Worm (Caenorhabditis elegans) whole organism, young adult: ENCODE measurements around the gene mab-10.

ENCODE experiments used
- B0035.1 ChIP-seq: sonication (generic microtip); optimal IDR thresholded peaks from 2 replicates; lab custom pipeline; 2016; ENCODE audit warnings: missing genetic modification characterization, mild to moderate bottlenecking, missing compliant biosample characterization, missing genotype, missing genetic modification reagents
- F22D6.2 ChIP-seq: sonication (generic microtip); optimal IDR thresholded peaks from 2 replicates; lab custom pipeline; 2016; ENCODE audit warnings: mild to moderate bottlenecking, missing genetic modification characterization, missing compliant biosample characterization
- F33H1.4 ChIP-seq: fragments of 200-800 bp; sonication (Bioruptor generic); IDR thresholded peaks from 2 replicates; pipeline ENCODE4 v1.3.6; 2022; ENCODE audit warnings: missing genetic modification reagents, missing genetic modification characterization, missing compliant biosample characterization
- K12H6.12 ChIP-seq: fragments of 200-800 bp; sonication (Bioruptor generic); optimal IDR thresholded peaks from 2 replicates; lab custom pipeline; 2018; ENCODE audit warnings: mild to moderate bottlenecking, missing genetic modification characterization, missing compliant biosample characterization
- Y67H2A.10 ChIP-seq: fragments of 200-800 bp; sonication (Bioruptor generic); conservative IDR thresholded peaks from 2 replicates; pipeline ENCODE4 v1.3.6; 2022; ENCODE audit warnings: missing genetic modification reagents, missing genetic modification characterization, missing compliant biosample characterization
- Y79H2A.3 ChIP-seq: fragments of 200-800 bp; sonication (Bioruptor generic); conservative IDR thresholded peaks from 2 replicates; pipeline ENCODE4 v1.3.6; 2022; ENCODE audit warnings: missing genetic modification reagents, missing genetic modification characterization, missing compliant biosample characterization
- Y95B8A.8 ChIP-seq: fragments of 200-800 bp; sonication (Bioruptor generic); IDR thresholded peaks from 2 replicates; pipeline ENCODE4 v1.3.6; 2022; ENCODE audit warnings: missing genetic modification reagents, missing genetic modification characterization, missing compliant biosample characterization
- ama-1 ChIP-seq, 3 experiments: fragments of 150-350 bp in 1 of 3; sonication (generic microtip) in 2 of 3; optimal IDR thresholded peaks; 2 replicates each; lab custom pipeline; 2014 to 2018; ENCODE audit warnings: missing biosample characterization in 2 of 3, missing genetic modification characterization in 2 of 3, missing genetic modification reagents in 2 of 3
- athp-1 ChIP-seq: sonication (generic microtip); optimal IDR thresholded peaks from 2 replicates; lab custom pipeline; 2017; ENCODE audit warnings: mild to moderate bottlenecking, missing genetic modification characterization, missing compliant biosample characterization
- attf-6 ChIP-seq: fragments of 200-800 bp; sonication (Bioruptor generic); IDR thresholded peaks from 2 replicates; pipeline ENCODE4 v1.3.6; 2022; ENCODE audit warnings: missing genetic modification reagents, missing genetic modification characterization, missing compliant biosample characterization
- bed-1 ChIP-seq: fragments of 200-800 bp; sonication (Bioruptor generic); IDR thresholded peaks from 2 replicates; pipeline ENCODE4 v1.3.6; 2022; ENCODE audit warnings: missing genetic modification reagents, missing genetic modification characterization, missing compliant biosample characterization
- bed-2 ChIP-seq: fragments of 200-800 bp; sonication (Bioruptor generic); IDR thresholded peaks from 2 replicates; pipeline ENCODE4 v1.3.6; 2022; ENCODE audit warnings: missing genetic modification reagents, missing genetic modification characterization, missing compliant biosample characterization
- ccch-3 ChIP-seq: fragments of 200-800 bp; sonication (Bioruptor generic); optimal IDR thresholded peaks from 2 replicates; lab custom pipeline; 2018; ENCODE audit warnings: mild to moderate bottlenecking, missing genetic modification characterization, missing compliant biosample characterization
- cebp-1 ChIP-seq, 2 experiments: fragments of 200-800 bp in 1 of 2; sonication (Bioruptor generic) in 1 of 2; sonication (generic microtip) in 1 of 2; IDR thresholded peaks in 1 of 2; optimal IDR thresholded peaks in 1 of 2; 2 replicates each; pipeline versions ENCODE4 v1.3.6 to Lab custom; 2017 to 2022; ENCODE audit warnings: missing compliant biosample characterization in 2 of 2, missing genetic modification characterization in 2 of 2, mild to moderate bottlenecking in 1 of 2, missing genetic modification reagents in 1 of 2, moderate library complexity in 1 of 2
- cebp-2 ChIP-seq: fragments of 200-800 bp; sonication (Bioruptor generic); IDR thresholded peaks from 2 replicates; pipeline ENCODE4 v1.3.6; 2022; ENCODE audit warnings: missing genetic modification characterization, missing compliant biosample characterization
- ceh-27 ChIP-seq: fragments of 200-800 bp; sonication (Bioruptor generic); optimal IDR thresholded peaks from 2 replicates; lab custom pipeline; 2018; ENCODE audit warnings: mild to moderate bottlenecking, missing genetic modification characterization, moderate library complexity, missing compliant biosample characterization
- ceh-40 ChIP-seq: fragments of 200-800 bp; sonication (Bioruptor generic); IDR thresholded peaks from 2 replicates; pipeline ENCODE4 v1.3.6; 2022; ENCODE audit warnings: missing genetic modification characterization, missing compliant biosample characterization
- ceh-58 ChIP-seq: fragments of 200-800 bp; sonication (Bioruptor generic); IDR thresholded peaks from 2 replicates; pipeline ENCODE4 v1.3.6; 2022; ENCODE audit warnings: missing genetic modification characterization, missing compliant biosample characterization
- dox-1 ChIP-seq: fragments of 200-800 bp; sonication (Bioruptor generic); IDR thresholded peaks from 2 replicates; pipeline ENCODE4 v1.3.6; 2022; ENCODE audit warnings: missing genetic modification reagents, missing genetic modification characterization, missing compliant biosample characterization
- efl-1 ChIP-seq: fragments of 150-350 bp; optimal IDR thresholded peaks from 2 replicates; lab custom pipeline; 2014; ENCODE audit warnings: missing biosample characterization, missing genetic modification reagents, missing genetic modification characterization
- egl-44 ChIP-seq: fragments of 200-800 bp; sonication (Bioruptor generic); IDR thresholded peaks from 2 replicates; pipeline ENCODE4 v1.3.6; 2022; ENCODE audit warnings: missing genetic modification reagents, missing genetic modification characterization, missing compliant biosample characterization
- egrh-3 ChIP-seq: fragments of 200-800 bp; sonication (Bioruptor generic); IDR thresholded peaks from 2 replicates; pipeline ENCODE4 v1.3.6; 2022; ENCODE audit warnings: missing genetic modification reagents, missing genetic modification characterization, missing compliant biosample characterization
- fkh-3 ChIP-seq: sonication (generic microtip); optimal IDR thresholded peaks from 2 replicates; lab custom pipeline; 2016; ENCODE audit warnings: mild to moderate bottlenecking, missing genetic modification characterization, missing compliant biosample characterization
- hmg-1.2 ChIP-seq: fragments of 200-800 bp; sonication (Bioruptor generic); IDR thresholded peaks from 2 replicates; pipeline ENCODE4 v1.3.6; 2022; ENCODE audit warnings: missing genetic modification reagents, missing genetic modification characterization, missing compliant biosample characterization
- hmg-20 ChIP-seq: fragments of 200-800 bp; sonication (Bioruptor generic); IDR thresholded peaks from 2 replicates; pipeline ENCODE4 v1.3.6; 2022; ENCODE audit warnings: missing genetic modification reagents, missing genetic modification characterization, missing compliant biosample characterization
- lag-1 ChIP-seq: fragments of 200-800 bp; sonication (Bioruptor generic); IDR thresholded peaks from 2 replicates; pipeline ENCODE4 v1.3.6; 2022; ENCODE audit warnings: missing genetic modification reagents, missing genetic modification characterization, missing compliant biosample characterization
- lin-54 ChIP-seq: fragments of 200-800 bp; sonication (Bioruptor generic); optimal IDR thresholded peaks from 2 replicates; lab custom pipeline; 2018; ENCODE audit warnings: mild to moderate bottlenecking, missing genetic modification characterization, missing compliant biosample characterization
- lsl-1 ChIP-seq: fragments of 200-800 bp; sonication (Bioruptor generic); optimal IDR thresholded peaks from 2 replicates; lab custom pipeline; 2018; ENCODE audit warnings: mild to moderate bottlenecking, missing genetic modification characterization, moderate library complexity, missing compliant biosample characterization
- lsy-27 ChIP-seq: sonication (generic microtip); optimal IDR thresholded peaks from 2 replicates; lab custom pipeline; 2017; ENCODE audit warnings: missing genetic modification characterization, mild to moderate bottlenecking, missing compliant biosample characterization, antibody characterized with exemption, missing genotype, borderline replicate concordance; ENCODE audit not compliant: insufficient read depth
- madf-3 ChIP-seq: fragments of 200-800 bp; sonication (Bioruptor generic); IDR thresholded peaks from 2 replicates; pipeline ENCODE4 v1.3.6; 2022; ENCODE audit warnings: missing genetic modification reagents, missing genetic modification characterization, missing compliant biosample characterization
- mes-4 ChIP-seq: sonication (generic microtip); optimal IDR thresholded peaks from 2 replicates; lab custom pipeline; 2016; ENCODE audit warnings: missing genotype, missing genetic modification characterization, missing compliant biosample characterization
- nfya-1 ChIP-seq: sonication (generic microtip); optimal IDR thresholded peaks from 2 replicates; lab custom pipeline; 2017; ENCODE audit warnings: antibody characterized with exemption, missing compliant biosample characterization, missing genetic modification characterization, borderline replicate concordance; ENCODE audit not compliant: insufficient read depth
- nhr-120 ChIP-seq: fragments of 200-800 bp; sonication (Bioruptor generic); IDR thresholded peaks from 2 replicates; pipeline ENCODE4 v1.3.6; 2022; ENCODE audit warnings: missing genetic modification characterization, missing compliant biosample characterization
- nhr-27 ChIP-seq: fragments of 200-800 bp; sonication (Bioruptor generic); optimal IDR thresholded peaks from 2 replicates; lab custom pipeline; 2018; ENCODE audit warnings: mild to moderate bottlenecking, missing genetic modification characterization, moderate library complexity, missing compliant biosample characterization
- rpc-1 ChIP-seq, 2 experiments: fragments of 150-350 bp in 1 of 2; sonication (generic microtip) in 1 of 2; optimal IDR thresholded peaks; 2 replicates each; lab custom pipeline; 2014 to 2018; ENCODE audit warnings: missing biosample characterization in 1 of 2, missing genetic modification characterization in 1 of 2, missing genetic modification reagents in 1 of 2, missing genotype in 1 of 2
- snpc-1.3 ChIP-seq: sonication (generic microtip); optimal IDR thresholded peaks from 2 replicates; lab custom pipeline; 2017; ENCODE audit warnings: missing genetic modification characterization, mild to moderate bottlenecking, missing compliant biosample characterization, antibody characterized with exemption, moderate library complexity, missing genotype, missing genetic modification reagents; ENCODE audit not compliant: insufficient read depth
- xnd-1 ChIP-seq: sonication (generic microtip); optimal IDR thresholded peaks from 2 replicates; lab custom pipeline; 2016; ENCODE audit warnings: missing genotype, missing genetic modification reagents, missing genetic modification characterization, missing compliant biosample characterization
- ztf-22 ChIP-seq: fragments of 200-800 bp; sonication (Bioruptor generic); optimal IDR thresholded peaks from 2 replicates; lab custom pipeline; 2018; ENCODE audit warnings: mild to moderate bottlenecking, missing genetic modification characterization, moderate library complexity, missing compliant biosample characterization

Gene mab-10

DNA sequence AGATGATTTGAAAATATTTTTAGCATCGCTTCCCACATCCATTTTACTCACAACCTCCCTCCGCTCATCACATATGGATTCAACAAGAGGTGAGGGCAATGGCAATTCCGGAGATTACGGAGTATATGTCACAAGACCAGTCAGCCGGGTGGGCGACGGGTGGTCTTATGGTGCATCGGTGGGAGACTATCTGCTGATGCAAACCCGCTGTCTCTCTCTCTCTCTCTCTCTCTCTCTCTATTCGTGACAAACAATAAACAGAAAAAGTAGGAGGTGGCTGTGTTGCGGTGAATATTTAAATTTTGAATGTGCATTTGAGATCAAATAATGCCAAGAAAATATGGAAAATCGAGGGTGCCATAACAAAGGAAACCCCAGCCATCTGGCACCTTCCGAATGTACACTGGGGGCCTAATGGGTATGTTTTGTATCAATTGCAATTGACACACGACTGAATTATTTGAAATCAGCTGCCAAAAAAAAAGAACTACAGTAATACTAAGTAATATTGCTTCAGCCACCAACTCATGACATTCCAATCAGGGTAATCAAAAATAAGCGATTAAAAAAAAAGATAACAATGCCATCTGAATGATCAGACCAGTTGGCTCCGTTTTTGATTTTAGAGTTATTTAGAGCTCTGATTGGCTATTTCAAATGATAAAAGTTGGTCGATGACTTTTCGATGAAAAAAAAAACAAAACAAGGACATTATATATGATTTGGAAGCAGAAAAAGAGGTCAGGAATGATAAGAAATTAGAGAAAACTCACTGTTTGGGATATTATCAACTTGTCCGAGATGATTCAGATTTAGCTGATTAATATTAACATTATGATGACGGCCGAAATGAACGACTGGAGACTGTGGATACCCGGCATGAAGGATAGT is 20.2 kb downstream of the mab-10 start (continued):
- TF ChIP-seq bed-2 = no peak
- no peak for TF ChIP-seq cebp-1 (GFP tag; IDR thresholded peaks at IDR 0.05; lab: Robert Waterston, UW)
- peak; percentile 6 for TF ChIP-seq cebp-1 (tag; optimal IDR thresholded peaks at IDR 0.05; lab: Kevin White, UChicago)
- no peak for TF ChIP-seq egl-44 (GFP tag; lab: Robert Waterston, UW)
- no peak for TF ChIP-seq madf-3
- TF ChIP-seq egrh-3 (GFP tag; lab: Robert Waterston, UW) = no peak
- no peak for TF ChIP-seq lin-54 (GFP tag; lab: Kevin White, UChicago)
- TF ChIP-seq attf-6 (GFP tag; lab: Robert Waterston, UW) = no peak
- TF ChIP-seq ama-1 (optimal IDR thresholded peaks at IDR 0.05; lab: Kevin White, UChicago) = peak; percentile 94
- TF ChIP-seq ama-1 (GFP tag; optimal IDR thresholded peaks at IDR 0.05; lab: Kevin White, UChicago) = peak in 1 of 2 experiments; percentile 9
- TF ChIP-seq efl-1 (GFP tag; lab: Kevin White, UChicago) = no peak
- TF ChIP-seq fkh-3 (tag; lab: Kevin White, UChicago) = no peak
- TF ChIP-seq rpc-1 (optimal IDR thresholded peaks at IDR 0.05; lab: Kevin White, UChicago) = no peak
- TF ChIP-seq rpc-1 (tag; optimal IDR thresholded peaks at IDR 0.05; lab: Kevin White, UChicago) = no peak
- TF ChIP-seq hmg-1.2 (GFP tag; lab: Robert Waterston, UW) = peak; percentile 24; the same call in 1 of the 2 replicates
- TF ChIP-seq F22D6.2 (tag; lab: Kevin White, UChicago) = no peak
- no peak for TF ChIP-seq ceh-27
- TF ChIP-seq B0035.1 (tag; lab: Kevin White, UChicago) = no peak
- TF ChIP-seq nhr-27 (tag; lab: Kevin White, UChicago) = no peak
- TF ChIP-seq bed-1 (GFP tag; lab: Robert Waterston, UW) = no peak
- TF ChIP-seq F33H1.4 (GFP tag; lab: Robert Waterston, UW) = no peak
- TF ChIP-seq nhr-120 = no peak
- TF ChIP-seq lsy-27 (tag; lab: Kevin White, UChicago) = no peak
- 0 out of 2 replicates have a peak, but pooled peaks have one; percentile 8 for TF ChIP-seq Y95B8A.8
- no peak for TF ChIP-seq mes-4 (tag; lab: Kevin White, UChicago)
- no peak; the same call in 1 of the 2 replicates for TF ChIP-seq cebp-2 (GFP tag; lab: Robert Waterston, UW)
- no peak for TF ChIP-seq Y67H2A.10 (GFP tag; lab: Robert Waterston, UW)
- no peak for TF ChIP-seq Y79H2A.3 (GFP tag; lab: Robert Waterston, UW)
- peak; percentile 37; the same call in 1 of the 2 replicates for TF ChIP-seq dox-1 (GFP tag; lab: Robert Waterston, UW)
- no peak for TF ChIP-seq ztf-22 (GFP tag; lab: Kevin White, UChicago)
- no peak for TF ChIP-seq lag-1 (GFP tag; lab: Robert Waterston, UW)
- TF ChIP-seq athp-1 (tag; lab: Kevin White, UChicago) = no peak
- no peak for TF ChIP-seq ccch-3 (GFP tag; lab: Kevin White, UChicago)
- no peak for TF ChIP-seq lsl-1 (GFP tag; lab: Kevin White, UChicago)
- TF ChIP-seq ceh-58 (GFP tag; lab: Robert Waterston, UW) = no peak
- TF ChIP-seq ceh-40 = no peak; the same call in 1 of the 2 replicates
- no peak for TF ChIP-seq xnd-1 (tag; lab: Kevin White, UChicago)
- no peak for TF ChIP-seq hmg-20
- TF ChIP-seq snpc-1.3 (tag; lab: Kevin White, UChicago) = no peak
- no peak for TF ChIP-seq nfya-1 (tag; lab: Kevin White, UChicago)
- TF ChIP-seq K12H6.12 (tag; lab: Kevin White, UChicago) = no peak
